Worm (Caenorhabditis elegans): ENCODE results near the gene emb-1.
A peak's percentile ranks its signal among the peaks of the same experiment; 100 is the strongest.

The emb-1 gene

ce11 chrIII:5172470-5172869, 769 bp upstream of the emb-1 start, which contains the start of gene K10D2.5 (continued):
- TF ChIP-seq fos-1 (tag; optimal IDR thresholded peaks at IDR 0.05) (peak; percentile 77), sem-4 (tag; optimal IDR thresholded peaks at IDR 0.05) (peak; percentile 44), ztf-1 (GFP tag; conservative IDR thresholded peaks at IDR 0.05) (0 out of 2 replicates have a peak, but pooled peaks have one; percentile 89), nhr-21 (tag; optimal IDR thresholded peaks at IDR 0.05) (peak; percentile 72), gmeb-1 (tag; optimal IDR thresholded peaks at IDR 0.05) (peak; percentile 89), ztf-4 (tag; optimal IDR thresholded peaks at IDR 0.05) (peak; percentile 71)

DNA sequence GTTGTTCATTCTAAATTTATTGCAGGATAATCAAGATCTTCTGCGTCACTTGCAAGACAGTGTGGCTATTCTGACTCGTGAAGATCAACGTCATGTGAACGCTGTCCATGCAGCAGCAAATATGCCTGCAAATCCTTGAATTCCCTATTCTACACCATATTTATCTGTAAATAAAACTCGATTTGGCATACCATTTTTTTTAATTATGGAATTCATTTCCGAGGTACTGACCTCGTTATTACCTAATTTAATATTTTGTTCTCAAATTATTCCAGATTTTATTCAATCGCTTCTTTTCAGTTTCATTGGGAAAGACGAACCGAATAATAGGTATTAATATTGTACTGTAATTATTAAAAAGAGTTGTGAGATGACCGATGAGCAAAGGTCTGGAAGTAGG, 383 bp downstream of the emb-1 start, which contains the start of gene cid-1:
Gene cid-1 (plus strand): TSS at position 301 of the 400 bp plus-strand sequence.
- TF ChIP-seq nhr-11 (tag; optimal IDR thresholded peaks at IDR 0.05) (no peak), snpc-4 (tag; optimal IDR thresholded peaks at IDR 0.05) (no peak), nhr-10 (tag; optimal IDR thresholded peaks at IDR 0.05) (no peak), lin-13 (GFP tag; optimal IDR thresholded peaks at IDR 0.05) (no peak), Y55F3AM.14 (GFP tag; optimal IDR thresholded peaks at IDR 0.05) (no peak), nhr-77 (tag; optimal IDR thresholded peaks at IDR 0.05) (no peak), zag-1 (tag; optimal IDR thresholded peaks at IDR 0.05) (no peak), nhr-129 (tag; optimal IDR thresholded peaks at IDR 0.05) (no peak), nhr-12 (tag; optimal IDR thresholded peaks at IDR 0.05) (no peak), egl-27 (tag; optimal IDR thresholded peaks at IDR 0.05) (no peak), unc-55 (GFP tag; optimal IDR thresholded peaks at IDR 0.05) (no peak), C34F6.9 (tag; optimal IDR thresholded peaks at IDR 0.05) (no peak)

DNA sequence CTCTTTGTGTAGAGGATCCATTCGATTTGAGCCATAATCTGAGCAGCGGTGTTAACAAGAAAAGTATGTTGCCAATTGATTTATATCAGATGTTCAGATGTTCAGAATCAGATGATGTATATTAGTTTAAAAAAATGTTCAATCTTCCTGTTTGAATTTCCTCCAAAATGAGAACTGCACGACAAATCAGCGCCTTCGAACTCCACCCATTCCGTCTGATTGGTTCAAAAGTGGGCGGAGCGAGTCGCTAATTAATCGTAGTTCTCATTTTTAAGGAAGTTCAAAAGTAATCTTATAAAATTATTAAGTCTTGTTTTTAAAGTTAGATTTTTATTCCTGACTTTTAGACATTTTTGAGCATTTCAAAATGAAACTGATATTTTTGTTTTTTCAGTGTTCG, 5.9 kb downstream of the emb-1 start:
- TF ChIP-seq gmeb-1 (tag; optimal IDR thresholded peaks at IDR 0.05) (no peak), unc-39 (tag; optimal IDR thresholded peaks at IDR 0.05) (no peak), nhr-11 (tag; optimal IDR thresholded peaks at IDR 0.05) (no peak), fos-1 (tag; optimal IDR thresholded peaks at IDR 0.05) (no peak), aly-2 (tag; optimal IDR thresholded peaks at IDR 0.05) (no peak), alr-1 (tag; optimal IDR thresholded peaks at IDR 0.05) (no peak), nhr-23 (tag; optimal IDR thresholded peaks at IDR 0.05) (no peak), nhr-237 (tag; optimal IDR thresholded peaks at IDR 0.05) (no peak), lin-39 (tag; optimal IDR thresholded peaks at IDR 0.05) (no peak), C34F6.9 (tag; optimal IDR thresholded peaks at IDR 0.05) (no peak), elt-1 (tag; optimal IDR thresholded peaks at IDR 0.05) (no peak), mab-5 (tag; optimal IDR thresholded peaks at IDR 0.05) (no peak), zag-1 (tag; optimal IDR thresholded peaks at IDR 0.05) (no peak), R02D3.7 (tag; optimal IDR thresholded peaks at IDR 0.05) (no peak), mbf-1 (tag; optimal IDR thresholded peaks at IDR 0.05) (no peak)

DNA sequence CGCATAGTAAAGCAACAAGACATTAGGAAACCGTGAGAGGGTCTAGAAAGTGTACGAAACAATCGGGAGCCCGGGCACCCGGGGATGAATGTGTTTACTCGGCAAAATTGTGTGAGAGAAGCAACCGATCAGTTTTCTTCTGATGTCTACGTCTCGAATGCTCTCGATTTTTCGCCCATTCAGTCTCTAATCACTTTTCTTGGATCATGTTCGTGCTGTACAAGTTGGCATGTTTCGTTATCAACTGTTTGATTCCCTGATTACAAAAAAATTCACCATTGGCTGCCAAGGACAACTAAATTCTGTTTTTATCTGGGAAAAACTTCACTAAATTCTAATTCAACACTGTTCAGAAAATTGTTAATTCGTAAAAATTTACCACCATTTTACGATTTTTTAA, 7.3 kb downstream of the emb-1 start:
- TF ChIP-seq fos-1 (tag; optimal IDR thresholded peaks at IDR 0.05) (peak; percentile 51), ztf-1 (GFP tag; conservative IDR thresholded peaks at IDR 0.05) (no peak), ama-1 (optimal IDR thresholded peaks at IDR 0.05) (no peak), sma-9 (GFP tag; optimal IDR thresholded peaks at IDR 0.05) (no peak), sma-9 (tag; optimal IDR thresholded peaks at IDR 0.05) (no peak), nhr-23 (tag; optimal IDR thresholded peaks at IDR 0.05) (no peak), nhr-129 (tag; optimal IDR thresholded peaks at IDR 0.05) (peak; percentile 33)

- peak; percentile 42 for TF ChIP-seq nhr-129 (tag; optimal IDR thresholded peaks at IDR 0.05)
- no peak for TF ChIP-seq lin-11 (tag; optimal IDR thresholded peaks at IDR 0.05)
- no peak for TF ChIP-seq lin-39 (tag; optimal IDR thresholded peaks at IDR 0.05)
- TF ChIP-seq gmeb-1 (tag; optimal IDR thresholded peaks at IDR 0.05), result no peak
- TF ChIP-seq nhr-11 (tag; optimal IDR thresholded peaks at IDR 0.05), result no peak
- TF ChIP-seq aly-2 (tag; optimal IDR thresholded peaks at IDR 0.05), result no peak
- TF ChIP-seq ztf-4 (tag; optimal IDR thresholded peaks at IDR 0.05), result no peak
- TF ChIP-seq dmd-4 (tag; optimal IDR thresholded peaks at IDR 0.05), result no peak
- TF ChIP-seq fos-1 (tag; optimal IDR thresholded peaks at IDR 0.05), result peak; percentile 22
- no peak for TF ChIP-seq elt-3 (tag; optimal IDR thresholded peaks at IDR 0.05)
Measured at ce11 chrIII:5181217-5181616, 8.0 kb downstream of the emb-1 start.

DNA sequence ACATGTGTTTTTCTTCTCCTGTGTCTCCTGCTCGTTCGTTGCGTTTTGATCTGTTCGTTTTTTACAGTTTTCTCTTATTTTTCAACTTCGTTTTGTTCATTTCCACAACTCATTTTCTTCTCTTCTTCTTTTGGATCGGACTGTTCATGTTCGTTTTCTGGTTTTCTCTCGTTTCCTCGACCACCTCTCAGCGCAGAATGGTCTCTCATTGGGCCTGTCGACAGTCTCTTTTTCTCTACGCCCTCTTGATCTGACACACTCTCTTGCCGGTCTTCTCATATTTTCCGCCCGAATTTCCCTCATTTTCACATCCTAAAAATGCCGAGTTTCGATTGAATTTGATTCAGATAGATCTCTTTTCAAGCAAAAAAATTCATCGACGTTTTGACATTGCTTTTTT, 8.4 kb downstream of the emb-1 start:
- TF ChIP-seq F13H6.1 (tag; optimal IDR thresholded peaks at IDR 0.05) (no peak), lsy-2 (tag; optimal IDR thresholded peaks at IDR 0.05) (no peak), C34F6.9 (tag; optimal IDR thresholded peaks at IDR 0.05) (no peak), elt-1 (tag; optimal IDR thresholded peaks at IDR 0.05) (no peak), unc-55 (GFP tag; optimal IDR thresholded peaks at IDR 0.05) (no peak), sma-3 (GFP tag; optimal IDR thresholded peaks at IDR 0.05) (no peak), R02D3.7 (tag; optimal IDR thresholded peaks at IDR 0.05) (no peak), lin-11 (tag; optimal IDR thresholded peaks at IDR 0.05) (no peak), lin-39 (tag; optimal IDR thresholded peaks at IDR 0.05) (no peak), nhr-21 (tag; optimal IDR thresholded peaks at IDR 0.05) (no peak), egl-27 (tag; optimal IDR thresholded peaks at IDR 0.05) (no peak), nhr-237 (tag; optimal IDR thresholded peaks at IDR 0.05) (no peak), dmd-4 (tag; optimal IDR thresholded peaks at IDR 0.05) (no peak), nhr-12 (tag; optimal IDR thresholded peaks at IDR 0.05) (no peak), unc-62 (GFP tag; optimal IDR thresholded peaks at IDR 0.05) (no peak), fos-1 (tag; optimal IDR thresholded peaks at IDR 0.05) (no peak), crh-2 (tag; optimal IDR thresholded peaks at IDR 0.05) (no peak), unc-39 (tag; optimal IDR thresholded peaks at IDR 0.05) (no peak), zag-1 (tag; optimal IDR thresholded peaks at IDR 0.05) (no peak), nhr-25 (tag; optimal IDR thresholded peaks at IDR 0.05) (no peak)

Data from whole organism, L2 larva.